Worm (Caenorhabditis elegans) whole organism, L3 larva: ENCODE data around the gene cyp-14A4.

Experiments
- nhr-76 ChIP-seq: fragments of 150-350 bp; sonication (generic microtip); optimal IDR thresholded peaks from 5 replicates; lab custom pipeline; 2014; ENCODE audit warnings: missing biosample characterization, missing genetic modification characterization
- snpc-4 ChIP-seq: fragments of 150-350 bp; optimal IDR thresholded peaks from 2 replicates; lab custom pipeline; 2014; ENCODE audit warnings: missing biosample characterization, missing genetic modification characterization

ce11 chrX:13234879-13235278, 49.1 kb downstream of the cyp-14A4 start, which contains the start of gene K08H2.2:
- TF ChIP-seq snpc-4 (no peak), nhr-76 (tag; lab: Kevin White, UChicago) (no peak)
